Worm (Caenorhabditis elegans): ENCODE results near the gene pxd-1.

ce11 chrIII:4036740-4037139, 30.8 kb downstream of the pxd-1 start, which contains the start of gene hum-5:
- TF ChIP-seq F13C5.2 (tag; optimal IDR thresholded peaks at IDR 0.05) (no peak), ama-1 (optimal IDR thresholded peaks at IDR 0.05) (no peak), pes-1 (GFP tag; IDR thresholded peaks at IDR 0.05) (no peak), tbx-37 (GFP tag; conservative IDR thresholded peaks at IDR 0.05) (no peak), B0310.2 (tag; optimal IDR thresholded peaks at IDR 0.05) (no peak), ets-7 (tag; optimal IDR thresholded peaks at IDR 0.05) (no peak), flt-1 (GFP tag; IDR thresholded peaks at IDR 0.05) (no peak), hmbx-1 (tag; optimal IDR thresholded peaks at IDR 0.05) (no peak), tra-4 (tag; optimal IDR thresholded peaks at IDR 0.05) (no peak), hmg-4 (GFP tag; optimal IDR thresholded peaks at IDR 0.05) (no peak), aly-1 (tag; optimal IDR thresholded peaks at IDR 0.05) (no peak), ceh-36 (tag; optimal IDR thresholded peaks at IDR 0.05) (no peak)
